Fruit fly (Drosophila melanogaster) Kc167 (cell line): Measurements from ENCODE around the gene Nsf2.

Experiments used
- Myc ChIP-seq: fragments of >200 bp; optimal IDR thresholded peaks from 2 replicates; lab custom pipeline; 2017; ENCODE audit warnings: missing external identifiers
- Sin3A ChIP-seq: fragments of >200 bp; optimal IDR thresholded peaks from 2 replicates; lab custom pipeline; 2018; ENCODE audit warnings: missing external identifiers
- h ChIP-seq: fragments of >200 bp; optimal IDR thresholded peaks from 3 replicates; lab custom pipeline; 2018; ENCODE audit warnings: missing external identifiers
- insv ChIP-seq: fragments of >200 bp; optimal IDR thresholded peaks from 3 replicates; lab custom pipeline; 2018; ENCODE audit warnings: missing external identifiers
- psq ChIP-seq: fragments of >200 bp; optimal IDR thresholded peaks from 2 replicates; lab custom pipeline; 2017; ENCODE audit warnings: missing external identifiers
- ttk ChIP-seq: sonication (Bioruptor generic); optimal IDR thresholded peaks from 2 replicates; lab custom pipeline; 2017; ENCODE audit warnings: missing external identifiers

dm6 chr3R:13848272-13848671 is 10.5 kb upstream of the Nsf2 start:
- TF ChIP-seq psq (no peak), insv (lab: Kevin White, UChicago) (no peak), h (lab: Kevin White, UChicago) (no peak), Myc (no peak), ttk (lab: Kevin White, UChicago) (no peak), Sin3A (lab: Kevin White, UChicago) (no peak)
